Worm (Caenorhabditis elegans) whole organism, L2 larva: ENCODE data around the gene pitr-5.

Experiments
- R02D3.7 ChIP-seq: fragments of 150-350 bp; optimal IDR thresholded peaks from 2 replicates; lab custom pipeline; 2014; ENCODE audit warnings: missing biosample characterization, missing genetic modification characterization
- ama-1 ChIP-seq: fragments of 150-350 bp; optimal IDR thresholded peaks from 2 replicates; lab custom pipeline; 2018; ENCODE audit warnings: inconsistent platforms
- ceh-16 ChIP-seq: fragments of 150-350 bp; optimal IDR thresholded peaks from 2 replicates; lab custom pipeline; 2014; ENCODE audit warnings: missing biosample characterization, missing genetic modification characterization
- ceh-82 ChIP-seq: fragments of 150-350 bp; optimal IDR thresholded peaks from 2 replicates; lab custom pipeline; 2014; ENCODE audit warnings: missing biosample characterization, missing genetic modification characterization
- crh-2 ChIP-seq: sonication (generic microtip); optimal IDR thresholded peaks from 2 replicates; lab custom pipeline; 2017; ENCODE audit warnings: missing biosample characterization, missing genetic modification characterization
- egl-27 ChIP-seq: sonication (generic microtip); optimal IDR thresholded peaks from 3 replicates; lab custom pipeline; 2017; ENCODE audit warnings: missing biosample characterization, missing genetic modification reagents, missing genetic modification characterization
- mbf-1 ChIP-seq: sonication (generic microtip); optimal IDR thresholded peaks from 2 replicates; lab custom pipeline; 2017; ENCODE audit warnings: missing biosample characterization, missing genetic modification characterization
- mdl-1 ChIP-seq, 2 experiments: fragments of 150-350 bp in 1 of 2; sonication (generic microtip) in 1 of 2; optimal IDR thresholded peaks; 2 replicates each; lab custom pipeline; 2017; ENCODE audit warnings: missing biosample characterization in 2 of 2, missing genetic modification characterization in 2 of 2
- nhr-237 ChIP-seq: fragments of 150-350 bp; optimal IDR thresholded peaks from 2 replicates; lab custom pipeline; 2014; ENCODE audit warnings: missing biosample characterization, missing genetic modification characterization
- nhr-77 ChIP-seq: fragments of 150-350 bp; optimal IDR thresholded peaks from 2 replicates; lab custom pipeline; 2014; ENCODE audit warnings: missing biosample characterization, missing genetic modification characterization
- unc-62 ChIP-seq: fragments of 150-350 bp; optimal IDR thresholded peaks from 2 replicates; lab custom pipeline; 2014; ENCODE audit warnings: missing biosample characterization, missing genetic modification reagents, missing genetic modification characterization
- zag-1 ChIP-seq: fragments of 150-350 bp; optimal IDR thresholded peaks from 2 replicates; lab custom pipeline; 2014; ENCODE audit warnings: missing biosample characterization, missing genetic modification characterization

ce11 chrV:7234726-7235125 is 50.1 kb downstream of the pitr-5 start, which contains the start of gene C05C8.5:
- no peak for TF ChIP-seq mdl-1 (tag; optimal IDR thresholded peaks at IDR 0.05; lab: Kevin White, UChicago)
- TF ChIP-seq ceh-82 (tag; lab: Kevin White, UChicago): no peak
- TF ChIP-seq egl-27 (tag; lab: Kevin White, UChicago): no peak
- no peak for TF ChIP-seq mbf-1 (tag; lab: Kevin White, UChicago)
- TF ChIP-seq nhr-237 (tag; lab: Kevin White, UChicago): no peak
- TF ChIP-seq crh-2 (tag; lab: Kevin White, UChicago): no peak
- no peak for TF ChIP-seq R02D3.7 (tag; lab: Kevin White, UChicago)
- TF ChIP-seq nhr-77 (tag; lab: Kevin White, UChicago): no peak
- TF ChIP-seq ceh-16 (tag; lab: Kevin White, UChicago): no peak
- TF ChIP-seq ama-1 (lab: Kevin White, UChicago): no peak
- no peak for TF ChIP-seq zag-1 (tag; lab: Kevin White, UChicago)
- no peak for TF ChIP-seq unc-62 (GFP tag; lab: Kevin White, UChicago)
